Fruit fly (Drosophila melanogaster) whole organism, embryonic: Measurements from ENCODE around the gene GlcAT-P.

Experiments
- Bteb2 ChIP-seq: fragments of 200-800 bp; sonication (Bioruptor generic); optimal IDR thresholded peaks from 2 replicates; lab custom pipeline; 2016; ENCODE audit warnings: missing biosample characterization, missing genetic modification characterization
- CG10147 ChIP-seq: fragments of 200-800 bp; sonication (Bioruptor generic); optimal IDR thresholded peaks from 2 replicates; lab custom pipeline; 2019; ENCODE audit warnings: missing biosample characterization, mild to moderate bottlenecking, missing genetic modification characterization, moderate library complexity
- CG11247 ChIP-seq: fragments of 200-800 bp; sonication (Bioruptor generic); IDR thresholded peaks from 2 replicates; pipeline ENCODE4 v1.3.6; 2022; ENCODE audit warnings: missing biosample characterization, missing genetic modification characterization
- CG11456 ChIP-seq: fragments of 200-800 bp; sonication (Bioruptor generic); IDR thresholded peaks from 3 replicates; pipeline ENCODE4 v1.3.6; 2022; ENCODE audit warnings: missing biosample characterization, missing genetic modification characterization
- CG12071 ChIP-seq: fragments of 200-800 bp; sonication (Bioruptor generic); optimal IDR thresholded peaks from 3 replicates; lab custom pipeline; 2018; ENCODE audit warnings: missing biosample characterization, mild to moderate bottlenecking, missing genetic modification characterization
- CG12299 ChIP-seq: fragments of 200-800 bp; sonication (Bioruptor generic); optimal IDR thresholded peaks from 2 replicates; lab custom pipeline; 2018; ENCODE audit warnings: missing biosample characterization, mild to moderate bottlenecking, missing genetic modification characterization
- CG1233 ChIP-seq: fragments of 200-800 bp; sonication (Bioruptor generic); optimal IDR thresholded peaks from 4 replicates; lab custom pipeline; 2018; ENCODE audit warnings: missing biosample characterization, mild to moderate bottlenecking, missing genetic modification characterization
- CG15696 ChIP-seq: fragments of 200-800 bp; sonication (Bioruptor generic); optimal IDR thresholded peaks from 2 replicates; lab custom pipeline; 2019; ENCODE audit warnings: missing biosample characterization, mild to moderate bottlenecking, missing genetic modification characterization, moderate library complexity
- CG18764 ChIP-seq: fragments of 200-800 bp; sonication (Bioruptor generic); optimal IDR thresholded peaks from 3 replicates; lab custom pipeline; 2016; ENCODE audit warnings: missing biosample characterization, missing genetic modification characterization
- CG2678 ChIP-seq: fragments of 200-800 bp; sonication (Bioruptor generic); optimal IDR thresholded peaks from 3 replicates; lab custom pipeline; 2019; ENCODE audit warnings: missing biosample characterization, mild to moderate bottlenecking, missing genetic modification characterization, moderate library complexity
- CG32532 ChIP-seq: fragments of 200-800 bp; sonication (Bioruptor generic); IDR thresholded peaks from 2 replicates; pipeline ENCODE4 v1.3.6; 2022; ENCODE audit warnings: missing biosample characterization, missing genetic modification characterization
- CG3838 ChIP-seq: fragments of 200-800 bp; sonication (Bioruptor generic); optimal IDR thresholded peaks from 3 replicates; lab custom pipeline; 2016; ENCODE audit warnings: missing biosample characterization, missing genetic modification characterization
- CG4360 ChIP-seq: fragments of 200-800 bp; sonication (Bioruptor generic); IDR thresholded peaks from 2 replicates; pipeline ENCODE4 v1.3.6; 2022; ENCODE audit warnings: missing biosample characterization, missing genetic modification characterization
- CG4617 ChIP-seq: fragments of 200-800 bp; sonication (Bioruptor generic); optimal IDR thresholded peaks from 3 replicates; lab custom pipeline; 2016; ENCODE audit warnings: missing biosample characterization, missing genetic modification characterization, borderline replicate concordance
- CG4854 ChIP-seq: fragments of 200-800 bp; sonication (Bioruptor generic); optimal IDR thresholded peaks from 2 replicates; lab custom pipeline; 2016; ENCODE audit warnings: missing biosample characterization, missing genetic modification characterization, inconsistent platforms
- CG5245 ChIP-seq: fragments of 200-800 bp; sonication (Bioruptor generic); optimal IDR thresholded peaks from 3 replicates; lab custom pipeline; 2016; ENCODE audit warnings: missing biosample characterization, missing genetic modification characterization
- CG5953 ChIP-seq: fragments of 200-800 bp; sonication (Bioruptor generic); IDR thresholded peaks from 2 replicates; pipeline ENCODE4 v1.3.6; 2022; ENCODE audit warnings: missing biosample characterization, missing genetic modification characterization
- CG6683 ChIP-seq: fragments of 200-800 bp; sonication (Bioruptor generic); optimal IDR thresholded peaks from 2 replicates; lab custom pipeline; 2017; ENCODE audit warnings: missing biosample characterization, mild to moderate bottlenecking, missing genetic modification characterization, missing genetic modification reagents
- CG6791 ChIP-seq: fragments of 200-800 bp; sonication (Bioruptor generic); IDR thresholded peaks from 3 replicates; pipeline ENCODE4 v1.3.6; 2022; ENCODE audit warnings: missing biosample characterization, missing genetic modification characterization; ENCODE audit not compliant: partially characterized antibody
- CG8281 ChIP-seq: fragments of 200-800 bp; sonication (Bioruptor generic); optimal IDR thresholded peaks from 2 replicates; lab custom pipeline; 2018; ENCODE audit warnings: missing biosample characterization, mild to moderate bottlenecking, missing genetic modification characterization, moderate library complexity
- Chrac-16 ChIP-seq: fragments of 200-800 bp; sonication (Bioruptor generic); optimal IDR thresholded peaks from 3 replicates; lab custom pipeline; 2016; ENCODE audit warnings: missing biosample characterization, missing genetic modification characterization
- Dek ChIP-seq: fragments of 200-800 bp; sonication (Bioruptor generic); optimal IDR thresholded peaks from 3 replicates; lab custom pipeline; 2019; ENCODE audit warnings: missing biosample characterization, mild to moderate bottlenecking, missing genetic modification characterization, moderate library complexity
- HLHmδ ChIP-seq: fragments of 200-800 bp; sonication (Bioruptor generic); optimal IDR thresholded peaks from 2 replicates; lab custom pipeline; 2018; ENCODE audit warnings: missing biosample characterization, mild to moderate bottlenecking, missing genetic modification characterization, moderate library complexity
- HmgZ ChIP-seq: fragments of 200-800 bp; sonication (Bioruptor generic); optimal IDR thresholded peaks from 2 replicates; lab custom pipeline; 2018; ENCODE audit warnings: missing biosample characterization, mild to moderate bottlenecking, missing genetic modification characterization
- Jarid2 ChIP-seq: fragments of 200-800 bp; sonication (Bioruptor generic); optimal IDR thresholded peaks from 3 replicates; lab custom pipeline; 2017; ENCODE audit warnings: mild to moderate bottlenecking, missing biosample characterization, missing genetic modification reagents, missing genetic modification characterization
- Kr ChIP-seq: fragments of 200-800 bp; sonication (Bioruptor generic); optimal IDR thresholded peaks from 2 replicates; lab custom pipeline; 2017; ENCODE audit warnings: missing biosample characterization, mild to moderate bottlenecking, missing genetic modification characterization
- Lim3 ChIP-seq: fragments of 200-800 bp; sonication (Bioruptor generic); IDR thresholded peaks from 2 replicates; pipeline ENCODE4 v1.3.6; 2022; ENCODE audit warnings: missing biosample characterization, missing genetic modification characterization
- NfI ChIP-seq: fragments of 200-800 bp; sonication (Bioruptor generic); optimal IDR thresholded peaks from 3 replicates; lab custom pipeline; 2018; ENCODE audit warnings: missing biosample characterization, mild to moderate bottlenecking, missing genetic modification characterization, moderate library complexity
- Rx ChIP-seq: fragments of 200-800 bp; sonication (Bioruptor generic); IDR thresholded peaks from 2 replicates; pipeline ENCODE4 v1.3.6; 2022; ENCODE audit warnings: missing biosample characterization, missing genetic modification characterization
- Sin3A ChIP-seq: fragments of >200 bp; optimal IDR thresholded peaks from 2 replicates; lab custom pipeline; 2018
- Sry-β ChIP-seq: fragments of 200-800 bp; sonication (Bioruptor generic); optimal IDR thresholded peaks from 2 replicates; lab custom pipeline; 2018; ENCODE audit warnings: missing biosample characterization, mild to moderate bottlenecking, missing genetic modification characterization, moderate library complexity
- ash1 ChIP-seq: fragments of 200-800 bp; sonication (Bioruptor generic); optimal IDR thresholded peaks from 2 replicates; lab custom pipeline; 2018; ENCODE audit warnings: missing biosample characterization, mild to moderate bottlenecking, missing genetic modification characterization
- cato ChIP-seq: fragments of 200-800 bp; sonication (Bioruptor generic); optimal IDR thresholded peaks from 2 replicates; lab custom pipeline; 2016; ENCODE audit warnings: missing biosample characterization, missing genetic modification characterization, borderline replicate concordance
- chif ChIP-seq, 2 experiments: fragments of 200-800 bp; sonication (Bioruptor generic); optimal IDR thresholded peaks; 3 replicates each; lab custom pipeline; 2016; ENCODE audit warnings: missing biosample characterization in 2 of 2, missing genetic modification characterization in 2 of 2
- corto ChIP-seq: fragments of 200-800 bp; sonication (Bioruptor generic); optimal IDR thresholded peaks from 2 replicates; lab custom pipeline; 2016; ENCODE audit warnings: missing biosample characterization, mild to moderate bottlenecking, missing genetic modification characterization, moderate library complexity
- fd102C ChIP-seq: fragments of 200-800 bp; sonication (Bioruptor generic); optimal IDR thresholded peaks from 2 replicates; lab custom pipeline; 2018; ENCODE audit warnings: missing biosample characterization, mild to moderate bottlenecking, missing genetic modification characterization, moderate library complexity
- fd96Cb ChIP-seq: fragments of 200-800 bp; sonication (Bioruptor generic); optimal IDR thresholded peaks from 2 replicates; lab custom pipeline; 2018; ENCODE audit warnings: missing biosample characterization, mild to moderate bottlenecking, missing genetic modification characterization, moderate library complexity
- grn ChIP-seq: fragments of 200-800 bp; sonication (Bioruptor generic); optimal IDR thresholded peaks from 3 replicates; lab custom pipeline; 2017; ENCODE audit warnings: missing biosample characterization, missing genetic modification characterization
- hth ChIP-seq: fragments of >200 bp; optimal IDR thresholded peaks from 2 replicates; lab custom pipeline; 2017; ENCODE audit warnings: inconsistent platforms
- insv ChIP-seq, 2 experiments: fragments of 200-800 bp; sonication (Bioruptor generic); optimal IDR thresholded peaks; 3 replicates each; lab custom pipeline; 2016 to 2018; ENCODE audit warnings: missing biosample characterization in 2 of 2, missing genetic modification characterization in 2 of 2
- kah ChIP-seq: fragments of 200-800 bp; sonication (Bioruptor generic); optimal IDR thresholded peaks from 2 replicates; lab custom pipeline; 2018; ENCODE audit warnings: missing biosample characterization, mild to moderate bottlenecking, missing genetic modification characterization
- nmo ChIP-seq: fragments of 200-800 bp; sonication (Bioruptor generic); optimal IDR thresholded peaks from 2 replicates; lab custom pipeline; 2018; ENCODE audit warnings: missing biosample characterization, mild to moderate bottlenecking, missing genetic modification characterization, moderate library complexity
- onecut ChIP-seq: fragments of 200-800 bp; sonication (Bioruptor generic); IDR thresholded peaks from 2 replicates; pipeline ENCODE4 v1.3.6; 2022; ENCODE audit warnings: missing biosample characterization, missing genetic modification characterization
- org-1 ChIP-seq: fragments of 200-800 bp; sonication (Bioruptor generic); optimal IDR thresholded peaks from 2 replicates; lab custom pipeline; 2017; ENCODE audit warnings: missing biosample characterization, missing genetic modification characterization
- phol ChIP-seq: fragments of 200-800 bp; sonication (Bioruptor generic); optimal IDR thresholded peaks from 3 replicates; lab custom pipeline; 2018; ENCODE audit warnings: missing biosample characterization, mild to moderate bottlenecking, missing genetic modification characterization, moderate library complexity
- scrt ChIP-seq: fragments of 200-800 bp; sonication (Bioruptor generic); optimal IDR thresholded peaks from 2 replicates; lab custom pipeline; 2018; ENCODE audit warnings: missing biosample characterization, mild to moderate bottlenecking, missing genetic modification characterization, moderate library complexity
- tll ChIP-seq, 2 experiments: fragments of 200-800 bp in 1 of 2; fragments of >200 bp in 1 of 2; sonication (Bioruptor generic) in 1 of 2; optimal IDR thresholded peaks; 2 replicates each; lab custom pipeline; 2017 to 2019; ENCODE audit warnings: missing biosample characterization in 2 of 2, missing genetic modification characterization in 2 of 2, mild to moderate bottlenecking in 1 of 2, moderate library complexity in 1 of 2
- vfl ChIP-seq: fragments of 200-800 bp; sonication (Bioruptor generic); optimal IDR thresholded peaks from 2 replicates; lab custom pipeline; 2016; ENCODE audit warnings: missing biosample characterization, missing genetic modification characterization
- yki ChIP-seq: fragments of >200 bp; optimal IDR thresholded peaks from 3 replicates; lab custom pipeline; 2018

The GlcAT-P gene

dm6 chr3L:11197291-11198021, at the start of gene GlcAT-P (continued):
- TF ChIP-seq CG4854 (GFP tag; lab: Kevin White, UChicago) (no peak), phol (peak; percentile 67), Chrac-16 (GFP tag; lab: Kevin White, UChicago) (peak; percentile 30), hth (no peak), onecut (GFP tag; lab: Robert Waterston, UW) (no peak), CG4617 (GFP tag; lab: Kevin White, UChicago) (no peak), corto (no peak), CG5245 (GFP tag; lab: Kevin White, UChicago) (no peak), Lim3 (GFP tag; lab: Robert Waterston, UW) (no peak), chif (GFP tag; optimal IDR thresholded peaks at IDR 0.05; lab: Kevin White, UChicago) (no peak), nmo (peak; percentile 82), CG12071 (GFP tag; lab: Kevin White, UChicago) (no peak), CG11456 (no peak), Sry-β (GFP tag; lab: Kevin White, UChicago) (no peak), Bteb2 (GFP tag; lab: Kevin White, UChicago) (no peak), CG10147 (peak; percentile 64), CG12299 (tag; lab: Kevin White, UChicago) (peak; percentile 52), CG11247 (no peak), org-1 (GFP tag; lab: Kevin White, UChicago) (peak; percentile 37), CG6791 (GFP tag; lab: Robert Waterston, UW) (no peak), Dek (tag; lab: Kevin White, UChicago) (peak; percentile 73), Rx (GFP tag; lab: Robert Waterston, UW) (no peak), HLHmδ (no peak), Kr (GFP tag; lab: Kevin White, UChicago) (no peak), Sin3A (no peak), NfI (GFP tag; lab: Kevin White, UChicago) (peak; percentile 47), CG6683 (GFP tag; lab: Kevin White, UChicago) (peak; percentile 75), CG1233 (GFP tag; lab: Kevin White, UChicago) (peak; percentile 61), CG8281 (tag; lab: Kevin White, UChicago) (peak; percentile 7), vfl (GFP tag; lab: Kevin White, UChicago) (no peak), scrt (GFP tag; lab: Kevin White, UChicago) (peak; percentile 29), tll (GFP tag; optimal IDR thresholded peaks at IDR 0.05; lab: Kevin White, UChicago) (no peak), insv (GFP tag; optimal IDR thresholded peaks at IDR 0.05; lab: Kevin White, UChicago) (no peak), CG18764 (no peak), fd102C (GFP tag; lab: Kevin White, UChicago) (no peak), CG32532 (GFP tag; lab: Robert Waterston, UW) (peak; percentile 75; the same call in 1 of the 2 replicates)

DNA sequence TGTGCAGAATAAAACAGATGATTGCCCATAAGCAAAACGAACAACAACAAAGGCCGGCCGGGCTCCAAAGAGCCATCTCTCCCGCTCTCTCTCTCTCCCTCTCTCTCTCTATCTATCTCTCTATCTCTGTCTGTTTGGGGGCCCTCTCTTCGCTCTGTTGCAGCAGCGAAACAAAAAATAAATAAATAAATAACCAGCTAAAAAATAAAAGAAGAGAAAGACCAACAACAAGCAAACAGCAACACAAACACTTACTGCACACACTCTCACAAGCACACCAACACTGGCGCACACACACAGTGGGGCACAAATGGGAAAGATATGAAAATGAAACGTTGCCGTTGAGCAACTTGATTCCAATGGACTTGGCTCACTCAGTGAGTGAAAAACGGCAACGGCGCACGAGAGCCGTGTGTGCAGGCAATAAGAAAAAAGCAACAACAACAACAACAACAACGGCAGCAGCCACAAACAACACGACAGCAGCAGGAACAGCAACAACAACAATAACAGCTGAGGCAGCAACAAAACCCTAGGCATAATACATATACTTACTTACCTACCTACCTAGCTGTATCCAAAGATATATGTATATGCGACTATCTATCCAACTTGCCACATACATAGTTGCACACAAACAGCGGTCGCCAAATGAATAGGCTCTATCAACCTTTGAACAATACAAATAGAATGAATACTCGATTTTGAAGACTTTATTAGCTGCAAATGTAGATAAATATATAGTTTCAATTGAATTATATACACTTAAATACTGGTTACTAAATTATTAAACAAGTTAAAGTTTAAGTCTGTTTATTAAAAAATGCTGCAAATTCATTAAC, 48.9 kb upstream of the GlcAT-P start:
- peak; percentile 74 for TF ChIP-seq yki (lab: Kevin White, UChicago)
- TF ChIP-seq fd96Cb (tag; lab: Kevin White, UChicago) = peak; percentile 24
- peak; percentile 26 for TF ChIP-seq ash1 (GFP tag; lab: Kevin White, UChicago)
- TF ChIP-seq CG2678 (tag; lab: Kevin White, UChicago) = peak; percentile 15
- TF ChIP-seq CG3838 (GFP tag; lab: Kevin White, UChicago) = peak; percentile 72
- TF ChIP-seq CG4360 (GFP tag; lab: Robert Waterston, UW) = peak; percentile 100
- TF ChIP-seq CG5953 (GFP tag; lab: Robert Waterston, UW) = no peak
- TF ChIP-seq HmgZ (tag; lab: Kevin White, UChicago) = peak; percentile 17
- TF ChIP-seq CG15696 = peak; percentile 8
- peak; percentile 49 for TF ChIP-seq grn (GFP tag; lab: Kevin White, UChicago)
- no peak for TF ChIP-seq cato (GFP tag; lab: Kevin White, UChicago)
- TF ChIP-seq kah (GFP tag; lab: Kevin White, UChicago) = peak; percentile 60
- TF ChIP-seq Jarid2 (GFP tag; lab: Kevin White, UChicago) = peak; percentile 28
